Fruit fly (Drosophila melanogaster) whole organism, embryonic: ENCODE data around the gene anne.
A peak's percentile ranks its signal among the peaks of the same experiment; 100 is the strongest.

Source experiments
- Awh ChIP-seq: fragments of 200-800 bp; sonication (Bioruptor generic); IDR thresholded peaks from 2 replicates; pipeline ENCODE4, ENCODE4 v1.3.6; 2022; ENCODE audit warnings: missing biosample characterization, missing genetic modification characterization
- Hsf ChIP-seq: fragments of 200-800 bp; sonication (Bioruptor generic); optimal IDR thresholded peaks from 3 replicates; lab custom pipeline; 2016; ENCODE audit warnings: missing biosample characterization, missing genetic modification characterization
- Pdp1 ChIP-seq, 2 experiments: fragments of 200-800 bp; sonication (Bioruptor generic); optimal IDR thresholded peaks; 3 replicates each; lab custom pipeline; 2016; ENCODE audit warnings: missing biosample characterization in 2 of 2, missing genetic modification characterization in 2 of 2, mild to moderate bottlenecking in 1 of 2, moderate library complexity in 1 of 2
- ash1 ChIP-seq: fragments of 200-800 bp; sonication (Bioruptor generic); optimal IDR thresholded peaks from 2 replicates; lab custom pipeline; 2018; ENCODE audit warnings: missing biosample characterization, mild to moderate bottlenecking, missing genetic modification characterization
- dmrt99B ChIP-seq: fragments of 200-800 bp; sonication (Bioruptor generic); optimal IDR thresholded peaks from 2 replicates; lab custom pipeline; 2018; ENCODE audit warnings: missing biosample characterization, mild to moderate bottlenecking, missing genetic modification characterization, moderate library complexity
- fu2 ChIP-seq: fragments of 200-800 bp; sonication (Bioruptor generic); optimal IDR thresholded peaks from 2 replicates; lab custom pipeline; 2016; ENCODE audit warnings: missing biosample characterization, missing genetic modification characterization
- schlank ChIP-seq: fragments of 200-800 bp; sonication (Bioruptor generic); optimal IDR thresholded peaks from 2 replicates; lab custom pipeline; 2018; ENCODE audit warnings: missing biosample characterization, mild to moderate bottlenecking, missing genetic modification characterization
- ssp ChIP-seq: fragments of 200-800 bp; sonication (Bioruptor generic); IDR thresholded peaks from 2 replicates; pipeline ENCODE4 v1.3.6; 2022; ENCODE audit warnings: missing biosample characterization, missing genetic modification characterization
- stc ChIP-seq: fragments of 200-800 bp; sonication (Bioruptor generic); IDR thresholded peaks from 2 replicates; pipeline ENCODE4 v1.3.6; 2022; ENCODE audit warnings: missing biosample characterization, missing genetic modification characterization
- z ChIP-seq: fragments of 200-800 bp; sonication (Bioruptor generic); IDR thresholded peaks from 3 replicates; pipeline ENCODE4 v1.3.6; 2022; ENCODE audit warnings: missing biosample characterization, missing genetic modification characterization

dm6 chr4:181639-182038, 49.6 kb downstream of the anne start:
- TF ChIP-seq dmrt99B (tag; lab: Kevin White, UChicago) (no peak), Pdp1 (GFP tag; optimal IDR thresholded peaks at IDR 0.05; lab: Kevin White, UChicago) (peak in 1 of 2 experiments; percentile 77), ssp (GFP tag; lab: Robert Waterston, UW) (no peak), ash1 (GFP tag; lab: Kevin White, UChicago) (no peak), z (no peak), Awh (no peak), Hsf (GFP tag; lab: Kevin White, UChicago) (no peak), stc (GFP tag; lab: Robert Waterston, UW) (no peak), schlank (no peak), fu2 (GFP tag; lab: Kevin White, UChicago) (no peak)
